Fruit fly (Drosophila melanogaster) whole organism, embryonic: ENCODE data around the gene Psf2.
A peak's percentile ranks its signal among the peaks of the same experiment; 100 is the strongest.

Source experiments
- CG10321 ChIP-seq: fragments of 200-800 bp; sonication (Bioruptor generic); IDR thresholded peaks from 2 replicates; pipeline ENCODE4 v1.3.6; 2022; ENCODE audit warnings: missing biosample characterization, missing genetic modification characterization
- CG10366 ChIP-seq: fragments of 200-800 bp; sonication (Bioruptor generic); IDR thresholded peaks from 2 replicates; pipeline ENCODE4 v1.3.6; 2022; ENCODE audit warnings: missing biosample characterization, missing genetic modification characterization
- CG1233 ChIP-seq: fragments of 200-800 bp; sonication (Bioruptor generic); optimal IDR thresholded peaks from 4 replicates; lab custom pipeline; 2018; ENCODE audit warnings: missing biosample characterization, mild to moderate bottlenecking, missing genetic modification characterization
- CG12942 ChIP-seq: fragments of 200-800 bp; sonication (Bioruptor generic); optimal IDR thresholded peaks from 3 replicates; lab custom pipeline; 2016; ENCODE audit warnings: missing biosample characterization, missing genetic modification characterization
- CG13894 ChIP-seq: fragments of 200-800 bp; sonication (Bioruptor generic); optimal IDR thresholded peaks from 3 replicates; lab custom pipeline; 2018; ENCODE audit warnings: missing biosample characterization, mild to moderate bottlenecking, missing genetic modification characterization, moderate library complexity
- CG14441 ChIP-seq: fragments of 200-800 bp; sonication (Bioruptor generic); IDR thresholded peaks from 2 replicates; pipeline ENCODE4 v1.3.6; 2022; ENCODE audit warnings: missing biosample characterization, missing genetic modification characterization
- CG14710 ChIP-seq: fragments of 200-800 bp; sonication (Bioruptor generic); optimal IDR thresholded peaks from 3 replicates; lab custom pipeline; 2019; ENCODE audit warnings: missing biosample characterization, mild to moderate bottlenecking, missing genetic modification characterization, moderate library complexity
- CG15011 ChIP-seq: fragments of 200-800 bp; sonication (Bioruptor generic); optimal IDR thresholded peaks from 3 replicates; lab custom pipeline; 2018; ENCODE audit warnings: missing biosample characterization, mild to moderate bottlenecking, missing genetic modification characterization
- CG15073 ChIP-seq: fragments of 200-800 bp; sonication (Bioruptor generic); optimal IDR thresholded peaks from 2 replicates; lab custom pipeline; 2016; ENCODE audit warnings: missing biosample characterization, missing genetic modification characterization
- CG16779 ChIP-seq: fragments of 200-800 bp; sonication (Bioruptor generic); IDR thresholded peaks from 2 replicates; pipeline ENCODE4 v1.3.6; 2022; ENCODE audit warnings: missing biosample characterization, missing genetic modification characterization
- CG17829 ChIP-seq: fragments of 200-800 bp; optimal IDR thresholded peaks from 2 replicates; lab custom pipeline; 2019; ENCODE audit warnings: missing biosample characterization, mild to moderate bottlenecking, missing genetic modification characterization, moderate library complexity
- CG18599 ChIP-seq: fragments of 200-800 bp; sonication (Bioruptor generic); optimal IDR thresholded peaks from 3 replicates; lab custom pipeline; 2017; ENCODE audit warnings: missing biosample characterization, missing genetic modification characterization, mild to moderate bottlenecking, moderate library complexity, missing genetic modification reagents
- CG30020 ChIP-seq: fragments of 200-800 bp; optimal IDR thresholded peaks from 2 replicates; lab custom pipeline; 2019; ENCODE audit warnings: missing biosample characterization, mild to moderate bottlenecking, missing genetic modification characterization, moderate library complexity
- CG3281 ChIP-seq: fragments of 200-800 bp; sonication (Bioruptor generic); optimal IDR thresholded peaks from 3 replicates; lab custom pipeline; 2017; ENCODE audit warnings: missing biosample characterization, mild to moderate bottlenecking, missing genetic modification characterization
- CG3726 ChIP-seq: fragments of 200-800 bp; sonication (Bioruptor generic); IDR thresholded peaks from 3 replicates; pipeline ENCODE4, ENCODE4 v1.3.6; 2022; ENCODE audit warnings: missing biosample characterization, missing genetic modification characterization
- CG3838 ChIP-seq: fragments of 200-800 bp; sonication (Bioruptor generic); optimal IDR thresholded peaks from 3 replicates; lab custom pipeline; 2016; ENCODE audit warnings: missing biosample characterization, missing genetic modification characterization
- CG43689 ChIP-seq: fragments of 200-800 bp; sonication (Bioruptor generic); IDR thresholded peaks from 2 replicates; pipeline ENCODE4 v1.3.6; 2022; ENCODE audit warnings: missing biosample characterization, missing genetic modification characterization
- CG6765 ChIP-seq: fragments of 200-800 bp; sonication (Bioruptor generic); optimal IDR thresholded peaks from 3 replicates; lab custom pipeline; 2017; ENCODE audit warnings: missing biosample characterization, mild to moderate bottlenecking, missing genetic modification characterization
- CG8359 ChIP-seq: fragments of 200-800 bp; sonication (Bioruptor generic); optimal IDR thresholded peaks from 2 replicates; lab custom pipeline; 2017; ENCODE audit warnings: missing biosample characterization, mild to moderate bottlenecking, missing genetic modification characterization, borderline replicate concordance
- CG9797 ChIP-seq: fragments of 200-800 bp; sonication (Bioruptor generic); optimal IDR thresholded peaks from 3 replicates; lab custom pipeline; 2018; ENCODE audit warnings: missing biosample characterization, mild to moderate bottlenecking, missing genetic modification characterization
- CHES-1-like ChIP-seq: fragments of 200-800 bp; sonication (Bioruptor generic); optimal IDR thresholded peaks from 2 replicates; lab custom pipeline; 2016; ENCODE audit warnings: missing biosample characterization, missing genetic modification characterization
- Camta ChIP-seq: fragments of 200-800 bp; sonication (Bioruptor generic); optimal IDR thresholded peaks from 2 replicates; lab custom pipeline; 2016; ENCODE audit warnings: missing biosample characterization, missing genetic modification characterization
- CkIIα-i1 ChIP-seq: fragments of 200-800 bp; sonication (Bioruptor generic); IDR thresholded peaks from 2 replicates; pipeline ENCODE4 v1.3.6; 2022; ENCODE audit warnings: missing biosample characterization, missing genetic modification characterization
- Deaf1 ChIP-seq: fragments of 200-800 bp; optimal IDR thresholded peaks from 3 replicates; lab custom pipeline; 2019; ENCODE audit warnings: missing biosample characterization, mild to moderate bottlenecking, missing genetic modification characterization, moderate library complexity
- Dll ChIP-seq: fragments of 200-800 bp; sonication (Bioruptor generic); IDR thresholded peaks from 4 replicates; pipeline ENCODE4 v1.3.6; 2022; ENCODE audit warnings: missing biosample characterization, missing genetic modification characterization; ENCODE audit not compliant: partially characterized antibody
- HmgD ChIP-seq: fragments of 200-800 bp; sonication (Bioruptor generic); optimal IDR thresholded peaks from 3 replicates; lab custom pipeline; 2016; ENCODE audit warnings: missing biosample characterization, missing genetic modification characterization
- Med ChIP-seq: fragments of 200-800 bp; sonication (Bioruptor generic); peaks from one replicate; lab custom pipeline; 2016; ENCODE audit warnings: missing biosample characterization, missing genetic modification characterization, mild to moderate bottlenecking, inconsistent platforms, moderate library complexity
- Myb ChIP-seq: fragments of 200-800 bp; sonication (Bioruptor generic); optimal IDR thresholded peaks from 2 replicates; lab custom pipeline; 2016; ENCODE audit warnings: missing biosample characterization, missing genetic modification characterization
- NC2α ChIP-seq: fragments of 200-800 bp; sonication (Bioruptor generic); optimal IDR thresholded peaks from 2 replicates; lab custom pipeline; 2016; ENCODE audit warnings: missing biosample characterization, missing genetic modification characterization
- Oaz ChIP-seq: fragments of 200-800 bp; sonication (Bioruptor generic); IDR thresholded peaks from 2 replicates; pipeline ENCODE4 v1.3.6; 2022; ENCODE audit warnings: missing biosample characterization, missing genetic modification characterization
- Ssrp ChIP-seq: fragments of 200-800 bp; sonication (Bioruptor generic); optimal IDR thresholded peaks from 2 replicates; lab custom pipeline; 2018; ENCODE audit warnings: missing biosample characterization, mild to moderate bottlenecking, missing genetic modification characterization, moderate library complexity
- ap ChIP-seq: fragments of 200-800 bp; sonication (Bioruptor generic); IDR thresholded peaks from 2 replicates; pipeline ENCODE4 v1.3.6; 2022; ENCODE audit warnings: missing biosample characterization, missing genetic modification characterization
- croc ChIP-seq: fragments of 200-800 bp; sonication (Bioruptor generic); conservative IDR thresholded peaks from 3 replicates; pipeline ENCODE4 v1.3.6; 2022; ENCODE audit warnings: missing biosample characterization, missing genetic modification characterization
- dati ChIP-seq: fragments of 200-800 bp; sonication (Bioruptor generic); IDR thresholded peaks from 2 replicates; pipeline ENCODE4 v1.3.6; 2022; ENCODE audit warnings: missing biosample characterization, missing genetic modification characterization
- dmrt99B ChIP-seq: fragments of 200-800 bp; sonication (Bioruptor generic); optimal IDR thresholded peaks from 2 replicates; lab custom pipeline; 2018; ENCODE audit warnings: missing biosample characterization, mild to moderate bottlenecking, missing genetic modification characterization, moderate library complexity
- dpn ChIP-seq, 2 experiments: fragments of 200-800 bp; sonication (Bioruptor generic); optimal IDR thresholded peaks; 3 replicates each; lab custom pipeline; 2016; ENCODE audit warnings: missing biosample characterization in 2 of 2, missing genetic modification characterization in 2 of 2
- grau ChIP-seq: fragments of 200-800 bp; optimal IDR thresholded peaks from 3 replicates; lab custom pipeline; 2019; ENCODE audit warnings: missing biosample characterization, mild to moderate bottlenecking, missing genetic modification characterization, moderate library complexity
- inv ChIP-seq: fragments of 200-800 bp; sonication (Bioruptor generic); IDR thresholded peaks from 2 replicates; pipeline ENCODE4 v1.3.6; 2022; ENCODE audit warnings: missing biosample characterization, missing genetic modification characterization; ENCODE audit not compliant: partially characterized antibody
- jumu ChIP-seq: fragments of 200-800 bp; sonication (Bioruptor generic); optimal IDR thresholded peaks from 3 replicates; lab custom pipeline; 2016; ENCODE audit warnings: missing biosample characterization, missing genetic modification characterization
- knrl ChIP-seq: fragments of 200-800 bp; sonication (Bioruptor generic); IDR thresholded peaks from 3 replicates; pipeline ENCODE4 v1.3.6; 2022; ENCODE audit warnings: missing biosample characterization, missing genetic modification characterization; ENCODE audit not compliant: partially characterized antibody
- nmo ChIP-seq: fragments of 200-800 bp; sonication (Bioruptor generic); optimal IDR thresholded peaks from 2 replicates; lab custom pipeline; 2018; ENCODE audit warnings: missing biosample characterization, mild to moderate bottlenecking, missing genetic modification characterization, moderate library complexity
- onecut ChIP-seq: fragments of 200-800 bp; sonication (Bioruptor generic); IDR thresholded peaks from 2 replicates; pipeline ENCODE4 v1.3.6; 2022; ENCODE audit warnings: missing biosample characterization, missing genetic modification characterization
- pnt ChIP-seq: fragments of 200-800 bp; sonication (Bioruptor generic); optimal IDR thresholded peaks from 3 replicates; lab custom pipeline; 2016; ENCODE audit warnings: missing biosample characterization, missing genetic modification characterization
- salm ChIP-seq: fragments of 200-800 bp; sonication (Bioruptor generic); optimal IDR thresholded peaks from 2 replicates; lab custom pipeline; 2018; ENCODE audit warnings: missing biosample characterization, mild to moderate bottlenecking, missing genetic modification characterization
- sima ChIP-seq: fragments of 200-800 bp; sonication (Bioruptor generic); optimal IDR thresholded peaks from 2 replicates; lab custom pipeline; 2016; ENCODE audit warnings: missing biosample characterization, missing genetic modification characterization
- slou ChIP-seq: fragments of 200-800 bp; sonication (Bioruptor generic); optimal IDR thresholded peaks from 3 replicates; lab custom pipeline; 2016; ENCODE audit warnings: missing biosample characterization, missing genetic modification characterization
- tio ChIP-seq: fragments of 200-800 bp; sonication (Bioruptor generic); optimal IDR thresholded peaks from 2 replicates; lab custom pipeline; 2017; ENCODE audit warnings: missing biosample characterization, missing genetic modification characterization, inconsistent platforms
- unpg ChIP-seq: fragments of 200-800 bp; sonication (Bioruptor generic); optimal IDR thresholded peaks from 3 replicates; lab custom pipeline; 2018; ENCODE audit warnings: missing biosample characterization, mild to moderate bottlenecking, missing genetic modification characterization, moderate library complexity
- vfl ChIP-seq: fragments of 200-800 bp; sonication (Bioruptor generic); optimal IDR thresholded peaks from 2 replicates; lab custom pipeline; 2016; ENCODE audit warnings: missing biosample characterization, missing genetic modification characterization
- zf30C ChIP-seq: fragments of 200-800 bp; sonication (Bioruptor generic); optimal IDR thresholded peaks from 3 replicates; lab custom pipeline; 2018; ENCODE audit warnings: missing biosample characterization, mild to moderate bottlenecking, missing genetic modification characterization

Gene Psf2

DNA sequence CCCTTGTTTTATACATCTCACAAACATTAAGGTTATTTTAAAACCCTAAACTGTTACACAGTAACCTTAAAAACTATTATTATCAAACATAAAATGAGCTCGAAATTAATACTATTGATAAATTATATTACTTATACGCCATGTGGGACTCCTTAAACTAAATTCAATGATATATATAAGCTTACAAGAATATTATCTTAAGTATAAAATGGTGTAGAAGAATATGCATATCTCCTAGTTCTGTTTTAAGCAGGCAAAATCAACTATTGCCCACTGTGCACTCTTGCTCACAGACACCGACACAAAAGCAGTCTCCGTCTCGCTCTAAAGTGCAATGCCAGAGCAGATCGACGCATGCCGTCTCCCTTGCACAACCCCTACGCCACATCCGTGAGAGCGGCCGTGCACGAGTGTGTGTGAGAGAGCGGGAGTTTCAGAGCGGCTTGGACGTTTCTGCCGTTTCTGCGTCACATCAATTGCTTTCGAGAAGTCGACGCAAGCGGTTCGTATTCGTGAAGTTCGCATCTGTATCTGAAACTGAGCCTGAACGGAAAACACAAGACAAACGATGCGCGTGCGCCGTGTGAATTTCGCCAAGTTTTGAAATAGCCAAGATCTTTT is 15.5 kb downstream of the Psf2 start (continued):
- TF ChIP-seq Ssrp (peak; percentile 69), salm (tag; lab: Kevin White, UChicago) (peak; percentile 62), nmo (GFP tag; lab: Kevin White, UChicago) (peak; percentile 80), Deaf1 (peak; percentile 46), grau (peak; percentile 75), CG8359 (GFP tag; lab: Kevin White, UChicago) (peak; percentile 64), pnt (GFP tag; lab: Kevin White, UChicago) (no peak), CG30020 (tag; lab: Kevin White, UChicago) (peak; percentile 45), knrl (GFP tag; lab: Robert Waterston, UW) (peak; percentile 57; the same call in 2 of the 3 replicates), CHES-1-like (GFP tag; lab: Kevin White, UChicago) (no peak), Myb (GFP tag; lab: Kevin White, UChicago) (no peak), CG3838 (GFP tag; lab: Kevin White, UChicago) (no peak), ap (GFP tag; lab: Robert Waterston, UW) (no peak), dmrt99B (tag; lab: Kevin White, UChicago) (peak; percentile 75), dpn (GFP tag; optimal IDR thresholded peaks at IDR 0.05; lab: Kevin White, UChicago) (peak in 1 of 2 experiments; percentile 52), CG3281 (GFP tag; lab: Kevin White, UChicago) (no peak), CG10321 (GFP tag; lab: Robert Waterston, UW) (peak; percentile 81), CG14710 (tag; lab: Kevin White, UChicago) (peak; percentile 84), CkIIα-i1 (GFP tag; lab: Robert Waterston, UW) (no peak), Camta (GFP tag; lab: Kevin White, UChicago) (no peak), CG43689 (no peak), CG3726 (GFP tag; lab: Robert Waterston, UW) (0 out of 3 replicates have a peak, but pooled peaks have one; percentile 13), NC2α (GFP tag; lab: Kevin White, UChicago) (no peak), CG12942 (GFP tag; lab: Kevin White, UChicago) (peak; percentile 29), dati (GFP tag; lab: Robert Waterston, UW) (no peak), unpg (GFP tag; lab: Kevin White, UChicago) (peak; percentile 70), Oaz (no peak), CG17829 (tag; lab: Kevin White, UChicago) (peak; percentile 89), jumu (GFP tag; lab: Kevin White, UChicago) (no peak), tio (peak; percentile 57), CG14441 (GFP tag; lab: Robert Waterston, UW) (peak; percentile 36; the same call in 1 of the 2 replicates), slou (GFP tag; lab: Kevin White, UChicago) (no peak), CG10366 (GFP tag; lab: Robert Waterston, UW) (peak; percentile 11; the same call in 1 of the 2 replicates), croc (GFP tag; lab: Robert Waterston, UW) (peak; percentile 52; the same call in 2 of the 3 replicates), CG9797 (GFP tag; lab: Kevin White, UChicago) (peak; percentile 1), CG6765 (GFP tag; lab: Kevin White, UChicago) (no peak), CG1233 (GFP tag; lab: Kevin White, UChicago) (peak; percentile 51), sima (GFP tag; lab: Kevin White, UChicago) (no peak), vfl (no peak), Med (GFP tag; lab: Kevin White, UChicago) (peak; percentile 81), CG18599 (no peak), CG15073 (no peak), CG13894 (no peak), zf30C (GFP tag; lab: Kevin White, UChicago) (no peak), inv (GFP tag; lab: Robert Waterston, UW) (no peak), CG15011 (GFP tag; lab: Kevin White, UChicago) (peak; percentile 24), onecut (GFP tag; lab: Robert Waterston, UW) (peak; percentile 48; the same call in 1 of the 2 replicates), CG16779 (GFP tag; lab: Robert Waterston, UW) (no peak), Dll (0 out of 4 replicates have a peak, but pooled peaks have one; percentile 37), HmgD (GFP tag; lab: Kevin White, UChicago) (peak; percentile 33)
